Worm (Caenorhabditis elegans) whole organism, L4 larva: ENCODE results near the gene dhhc-1.

ENCODE experiments used
- F37D6.2 ChIP-seq: sonication (generic microtip); optimal IDR thresholded peaks from 2 replicates; lab custom pipeline; 2016; ENCODE audit warnings: mild to moderate bottlenecking, missing genetic modification characterization, missing compliant biosample characterization
- Y105C5A.15 ChIP-seq: fragments of 200-800 bp; sonication (Bioruptor generic); IDR thresholded peaks from 2 replicates; pipeline ENCODE4 v1.3.6; 2022; ENCODE audit warnings: missing genetic modification characterization, missing compliant biosample characterization
- ZK546.5 ChIP-seq, 2 experiments: sonication (generic microtip); optimal IDR thresholded peaks; 2 replicates each; lab custom pipeline; 2017; ENCODE audit warnings: missing biosample characterization in 2 of 2, missing genetic modification characterization in 2 of 2
- aha-1 ChIP-seq: fragments of 150-350 bp; peaks from one replicate; lab custom pipeline; 2014; ENCODE audit warnings: missing biosample characterization, missing genetic modification characterization
- aly-2 ChIP-seq: sonication (generic microtip); optimal IDR thresholded peaks from 2 replicates; lab custom pipeline; 2018; ENCODE audit warnings: missing biosample characterization, missing genetic modification characterization
- ama-1 ChIP-seq: fragments of 150-350 bp; optimal IDR thresholded peaks from 2 replicates; lab custom pipeline; 2014; ENCODE audit warnings: inconsistent platforms, mixed read lengths
- arid-1 ChIP-seq: fragments of 200-800 bp; sonication (Bioruptor generic); conservative IDR thresholded peaks from 2 replicates; pipeline ENCODE4 v1.3.6; 2022; ENCODE audit warnings: missing genetic modification reagents, missing genetic modification characterization, missing compliant biosample characterization
- ceh-20 ChIP-seq: fragments of 200-800 bp; sonication (Bioruptor generic); IDR thresholded peaks from 2 replicates; pipeline ENCODE4 v1.3.6; 2022; ENCODE audit warnings: missing genetic modification reagents, missing genetic modification characterization, missing compliant biosample characterization
- ceh-28 ChIP-seq: fragments of 150-350 bp; optimal IDR thresholded peaks from 2 replicates; lab custom pipeline; 2014; ENCODE audit warnings: missing biosample characterization, missing genetic modification reagents, missing genetic modification characterization
- ceh-44 ChIP-seq: fragments of 200-800 bp; sonication (Bioruptor generic); IDR thresholded peaks from 2 replicates; pipeline ENCODE4 v1.3.6; 2022; ENCODE audit warnings: missing genetic modification reagents, missing genetic modification characterization, missing compliant biosample characterization
- ceh-82 ChIP-seq: sonication (generic microtip); optimal IDR thresholded peaks from 2 replicates; lab custom pipeline; 2017; ENCODE audit warnings: missing biosample characterization, missing genetic modification characterization
- ces-1 ChIP-seq: fragments of 150-350 bp; sonication (generic microtip); optimal IDR thresholded peaks from 4 replicates; lab custom pipeline; 2014; ENCODE audit warnings: missing biosample characterization, missing genetic modification reagents, missing genetic modification characterization
- cey-2 ChIP-seq: sonication (generic microtip); optimal IDR thresholded peaks from 3 replicates; lab custom pipeline; 2017; ENCODE audit warnings: missing genetic modification characterization, mild to moderate bottlenecking, missing compliant biosample characterization, antibody characterized with exemption, borderline replicate concordance; ENCODE audit not compliant: insufficient read depth
- ctbp-1 ChIP-seq: fragments of 200-800 bp; sonication (Bioruptor generic); IDR thresholded peaks from 2 replicates; pipeline ENCODE4 v1.3.6; 2022; ENCODE audit warnings: missing genetic modification reagents, missing genetic modification characterization, missing compliant biosample characterization
- daf-16 ChIP-seq, 3 experiments: sonication (generic microtip); optimal IDR thresholded peaks; 2 replicates each; lab custom pipeline; 2016 to 2017; ENCODE audit warnings: missing genetic modification characterization in 3 of 3, missing genetic modification reagents in 3 of 3, mild to moderate bottlenecking in 2 of 3, missing compliant biosample characterization in 2 of 3, missing biosample characterization in 1 of 3, moderate library complexity in 1 of 3
- daf-19 ChIP-seq: fragments of 200-800 bp; sonication (Bioruptor generic); conservative IDR thresholded peaks from 2 replicates; pipeline ENCODE4 v1.3.6; 2022; ENCODE audit warnings: missing genetic modification characterization, missing compliant biosample characterization
- dmd-6 ChIP-seq: fragments of 200-800 bp; sonication (Bioruptor generic); IDR thresholded peaks from 2 replicates; pipeline ENCODE4 v1.3.6; 2022; ENCODE audit warnings: missing genetic modification reagents, missing genetic modification characterization, missing compliant biosample characterization
- dpl-1 ChIP-seq: fragments of 150-350 bp; optimal IDR thresholded peaks from 2 replicates; lab custom pipeline; 2014; ENCODE audit warnings: missing biosample characterization, missing genetic modification reagents, missing genetic modification characterization
- duxl-1 ChIP-seq: sonication (generic microtip); optimal IDR thresholded peaks from 2 replicates; lab custom pipeline; 2016; ENCODE audit warnings: mild to moderate bottlenecking, missing genetic modification characterization, moderate library complexity, missing compliant biosample characterization; ENCODE audit not compliant: poor library complexity
- dve-1 ChIP-seq: sonication (generic microtip); optimal IDR thresholded peaks from 2 replicates; lab custom pipeline; 2017; ENCODE audit warnings: antibody characterized with exemption, mild to moderate bottlenecking, missing genetic modification characterization, missing compliant biosample characterization; ENCODE audit not compliant: insufficient read depth
- gei-8 ChIP-seq: fragments of 200-800 bp; sonication (Bioruptor generic); optimal IDR thresholded peaks from 2 replicates; lab custom pipeline; 2018; ENCODE audit warnings: mild to moderate bottlenecking, missing genetic modification characterization, missing compliant biosample characterization
- hlh-11 ChIP-seq: fragments of 200-800 bp; sonication (Bioruptor generic); optimal IDR thresholded peaks from 2 replicates; lab custom pipeline; 2018; ENCODE audit warnings: mild to moderate bottlenecking, missing genetic modification characterization, missing compliant biosample characterization
- hlh-30 ChIP-seq: sonication (generic microtip); optimal IDR thresholded peaks from 2 replicates; lab custom pipeline; 2017; ENCODE audit warnings: antibody characterized with exemption, mild to moderate bottlenecking, missing genetic modification characterization, missing compliant biosample characterization; ENCODE audit not compliant: insufficient read depth
- jun-1 ChIP-seq: fragments of 150-350 bp; optimal IDR thresholded peaks from 2 replicates; lab custom pipeline; 2014; ENCODE audit warnings: missing biosample characterization, missing genetic modification reagents, missing genetic modification characterization
- lin-1 ChIP-seq: fragments of 200-800 bp; sonication (Bioruptor generic); IDR thresholded peaks from 2 replicates; pipeline ENCODE4 v1.3.6; 2022; ENCODE audit warnings: missing genetic modification reagents, missing genetic modification characterization, missing compliant biosample characterization
- lin-39 ChIP-seq: fragments of 150-350 bp; optimal IDR thresholded peaks from 2 replicates; lab custom pipeline; 2014; ENCODE audit warnings: missing biosample characterization, missing genetic modification reagents, missing genetic modification characterization
- lir-3 ChIP-seq: sonication (generic microtip); optimal IDR thresholded peaks from 2 replicates; lab custom pipeline; 2016; ENCODE audit warnings: mild to moderate bottlenecking, missing genetic modification characterization, missing compliant biosample characterization
- madf-5 ChIP-seq, 2 experiments: fragments of 200-800 bp; sonication (Bioruptor generic); IDR thresholded peaks; 2 replicates each; pipeline ENCODE4 v1.3.6; 2022; ENCODE audit warnings: missing compliant biosample characterization in 2 of 2, missing genetic modification characterization in 2 of 2
- mdl-1 ChIP-seq, 2 experiments: fragments of 150-350 bp in 1 of 2; sonication (generic microtip) in 1 of 2; optimal IDR thresholded peaks; 2 replicates each; lab custom pipeline; 2014 to 2017; ENCODE audit warnings: missing biosample characterization in 2 of 2, missing genetic modification characterization in 2 of 2
- mes-2 ChIP-seq: sonication (generic microtip); optimal IDR thresholded peaks from 2 replicates; lab custom pipeline; 2016; ENCODE audit warnings: missing genotype, mild to moderate bottlenecking, missing genetic modification characterization, missing compliant biosample characterization; ENCODE audit not compliant: poor library complexity, severe bottlenecking
- mxl-2 ChIP-seq: fragments of 200-800 bp; sonication (Bioruptor generic); conservative IDR thresholded peaks from 2 replicates; pipeline ENCODE4 v1.3.6; 2022; ENCODE audit warnings: missing genetic modification reagents, missing genetic modification characterization, missing compliant biosample characterization
- nhr-102 ChIP-seq: sonication (generic microtip); optimal IDR thresholded peaks from 2 replicates; lab custom pipeline; 2016; ENCODE audit warnings: mild to moderate bottlenecking, missing genetic modification characterization, moderate library complexity, missing compliant biosample characterization
- nhr-237 ChIP-seq: sonication (generic microtip); optimal IDR thresholded peaks from 2 replicates; lab custom pipeline; 2017; ENCODE audit warnings: missing biosample characterization, missing genetic modification characterization
- nhr-28 ChIP-seq: fragments of 150-350 bp; optimal IDR thresholded peaks from 2 replicates; lab custom pipeline; 2014; ENCODE audit warnings: missing biosample characterization, missing genetic modification characterization
- nhr-42 ChIP-seq: fragments of 200-800 bp; sonication (Bioruptor generic); IDR thresholded peaks from 2 replicates; pipeline ENCODE4 v1.3.6; 2022; ENCODE audit warnings: missing genetic modification characterization, missing compliant biosample characterization
- nhr-48 ChIP-seq: sonication (generic microtip); optimal IDR thresholded peaks from 2 replicates; lab custom pipeline; 2016; ENCODE audit warnings: mild to moderate bottlenecking, missing genetic modification characterization, missing compliant biosample characterization
- nhr-77 ChIP-seq: fragments of 150-350 bp; optimal IDR thresholded peaks from 2 replicates; lab custom pipeline; 2014; ENCODE audit warnings: missing biosample characterization, missing genetic modification characterization
- rbr-2 ChIP-seq: sonication (generic microtip); optimal IDR thresholded peaks from 2 replicates; lab custom pipeline; 2016; ENCODE audit warnings: missing genotype, missing genetic modification characterization, missing compliant biosample characterization
- tag-97 ChIP-seq: fragments of 200-800 bp; sonication (Bioruptor generic); IDR thresholded peaks from 2 replicates; pipeline ENCODE4 v1.3.6; 2022; ENCODE audit warnings: missing genetic modification characterization, missing compliant biosample characterization
- unc-130 ChIP-seq: sonication (generic microtip); optimal IDR thresholded peaks from 2 replicates; lab custom pipeline; 2016; ENCODE audit warnings: missing genetic modification reagents, missing genetic modification characterization, missing compliant biosample characterization
- unc-62 ChIP-seq, 3 experiments: fragments of 150-350 bp in 1 of 3; sonication (generic microtip); optimal IDR thresholded peaks in 2 of 3; peaks in 1 of 3; 1 replicate in 1 of 3; 2 replicates in 2 of 3; lab custom pipeline; 2014 to 2017; ENCODE audit warnings: missing biosample characterization in 3 of 3, missing genetic modification characterization in 3 of 3, missing genetic modification reagents in 3 of 3, missing genotype in 1 of 3
- zip-2 ChIP-seq: fragments of 150-350 bp; optimal IDR thresholded peaks from 2 replicates; lab custom pipeline; 2014; ENCODE audit warnings: missing biosample characterization, missing genetic modification characterization
- ztf-7 ChIP-seq: fragments of 150-350 bp; optimal IDR thresholded peaks from 2 replicates; lab custom pipeline; 2014; ENCODE audit warnings: missing biosample characterization, missing genetic modification characterization

The dhhc-1 gene

ce11 chrX:15104963-15105493 is 4.8 kb upstream of the dhhc-1 start:
- TF ChIP-seq lir-3 (tag; lab: Kevin White, UChicago), result no peak
- TF ChIP-seq nhr-48 (tag; lab: Kevin White, UChicago), result peak; percentile 8
- peak in 1 of 2 experiments; percentile 65 for TF ChIP-seq mdl-1 (tag; optimal IDR thresholded peaks at IDR 0.05; lab: Kevin White, UChicago)
- TF ChIP-seq ceh-82, result no peak
- peak in 1 of 2 experiments; percentile 3 for TF ChIP-seq daf-16 (GFP tag; optimal IDR thresholded peaks at IDR 0.05; lab: Kevin White, UChicago)
- TF ChIP-seq daf-16 (tag; optimal IDR thresholded peaks at IDR 0.05; lab: Kevin White, UChicago), result no peak
- no peak for TF ChIP-seq jun-1 (tag; lab: Kevin White, UChicago)
- TF ChIP-seq hlh-30 (tag; lab: Kevin White, UChicago), result peak; percentile 22
- TF ChIP-seq ctbp-1 (GFP tag; lab: Robert Waterston, UW), result 0 out of 2 replicates have a peak, but pooled peaks have one; percentile 23
- TF ChIP-seq unc-62 (GFP tag; optimal IDR thresholded peaks at IDR 0.05 in 1 of 2; lab: Kevin White, UChicago), result peak in 1 of 2 experiments; percentile 93
- TF ChIP-seq unc-62 (tag; optimal IDR thresholded peaks at IDR 0.05; lab: Kevin White, UChicago), result no peak
- peak; percentile 24 for TF ChIP-seq mes-2 (tag; lab: Kevin White, UChicago)
- peak; percentile 35 for TF ChIP-seq hlh-11 (tag; lab: Kevin White, UChicago)
- no peak for TF ChIP-seq ceh-28 (tag; lab: Kevin White, UChicago)
- peak; percentile 68 for TF ChIP-seq nhr-28 (tag; lab: Kevin White, UChicago)
- peak; percentile 15 for TF ChIP-seq aha-1
- TF ChIP-seq dpl-1 (GFP tag; lab: Kevin White, UChicago), result no peak

- TF ChIP-seq nhr-28 (tag; lab: Kevin White, UChicago) (no peak), unc-62 (GFP tag; optimal IDR thresholded peaks at IDR 0.05 in 1 of 2; lab: Kevin White, UChicago) (peak in 1 of 2 experiments; percentile 96), unc-62 (tag; optimal IDR thresholded peaks at IDR 0.05; lab: Kevin White, UChicago) (no peak)
- TF ChIP-seq, all 104 proteins: peak for 1
These were observed 3.3 kb upstream of the dhhc-1 start for ce11 chrX:15103481-15103880.

- no peak for TF ChIP-seq nhr-237 (tag; lab: Kevin White, UChicago)
- TF ChIP-seq ces-1 (GFP tag; lab: Kevin White, UChicago), result no peak
- TF ChIP-seq arid-1 (GFP tag; lab: Robert Waterston, UW), result no peak
- TF ChIP-seq nhr-48 (tag; lab: Kevin White, UChicago), result no peak
- TF ChIP-seq ceh-20, result no peak
- no peak for TF ChIP-seq duxl-1
- TF ChIP-seq unc-130 (GFP tag; lab: Kevin White, UChicago), result no peak
- TF ChIP-seq lir-3 (tag; lab: Kevin White, UChicago), result no peak
- TF ChIP-seq madf-5 (GFP tag; IDR thresholded peaks at IDR 0.05; lab: Robert Waterston, UW), result no peak
- TF ChIP-seq ctbp-1 (GFP tag; lab: Robert Waterston, UW), result no peak
- no peak for TF ChIP-seq aly-2 (tag; lab: Kevin White, UChicago)
- TF ChIP-seq gei-8 (GFP tag; lab: Kevin White, UChicago), result no peak
- TF ChIP-seq tag-97 (GFP tag; lab: Robert Waterston, UW), result no peak
- TF ChIP-seq ceh-28 (tag; lab: Kevin White, UChicago), result no peak
- no peak for TF ChIP-seq rbr-2
- no peak for TF ChIP-seq nhr-102 (tag; lab: Kevin White, UChicago)
- peak; percentile 51 for TF ChIP-seq dmd-6
- TF ChIP-seq nhr-42, result no peak
- TF ChIP-seq cey-2, result no peak
- no peak for TF ChIP-seq Y105C5A.15 (GFP tag; lab: Robert Waterston, UW)
- TF ChIP-seq lin-1 (GFP tag; lab: Robert Waterston, UW), result no peak
- TF ChIP-seq mxl-2 (GFP tag; lab: Robert Waterston, UW), result no peak
- TF ChIP-seq daf-19, result no peak
- no peak for TF ChIP-seq ama-1 (lab: Kevin White, UChicago)
- no peak for TF ChIP-seq ZK546.5 (tag; optimal IDR thresholded peaks at IDR 0.05; lab: Kevin White, UChicago)
- TF ChIP-seq nhr-77, result peak; percentile 10
- no peak for TF ChIP-seq hlh-30 (tag; lab: Kevin White, UChicago)
- peak; percentile 27 for TF ChIP-seq hlh-11 (tag; lab: Kevin White, UChicago)
- TF ChIP-seq lin-39, result no peak
- no peak for TF ChIP-seq ceh-44 (GFP tag; lab: Robert Waterston, UW)
- peak; percentile 35 for TF ChIP-seq dve-1 (tag; lab: Kevin White, UChicago)
- TF ChIP-seq nhr-28 (tag; lab: Kevin White, UChicago), result peak; percentile 45
- TF ChIP-seq zip-2, result no peak
- no peak for TF ChIP-seq aha-1
- TF ChIP-seq F37D6.2 (tag; lab: Kevin White, UChicago), result no peak
- no peak for TF ChIP-seq ztf-7 (tag; lab: Kevin White, UChicago)
- TF ChIP-seq ceh-82, result no peak
These were observed 2.5 kb downstream of the dhhc-1 start, which contains the start of gene F09B12.3 for ce11 chrX:15097763-15098162. Gene F09B12.3, minus strand, starts transcription at chrX:15097954.
